Worm (Caenorhabditis elegans) whole organism, L3 larva: Measurements from ENCODE around the gene eif-1.

Experiments
- ZK546.5 ChIP-seq: sonication (generic microtip); optimal IDR thresholded peaks from 2 replicates; lab custom pipeline; 2017; ENCODE audit warnings: missing biosample characterization, missing genetic modification characterization
- ama-1 ChIP-seq: fragments of 150-350 bp; optimal IDR thresholded peaks from 2 replicates; lab custom pipeline; 2018
- ceh-16 ChIP-seq: sonication (generic microtip); optimal IDR thresholded peaks from 2 replicates; lab custom pipeline; 2017; ENCODE audit warnings: missing biosample characterization, missing genetic modification characterization
- ceh-28 ChIP-seq: fragments of 150-350 bp; optimal IDR thresholded peaks from 2 replicates; lab custom pipeline; 2014; ENCODE audit warnings: missing biosample characterization, missing genetic modification reagents, missing genetic modification characterization
- ceh-82 ChIP-seq: fragments of 150-350 bp; optimal IDR thresholded peaks from 2 replicates; lab custom pipeline; 2014; ENCODE audit warnings: missing biosample characterization, missing genetic modification characterization
- ceh-9 ChIP-seq: sonication (generic microtip); optimal IDR thresholded peaks from 2 replicates; lab custom pipeline; 2018; ENCODE audit warnings: missing biosample characterization, missing genetic modification characterization
- daf-12 ChIP-seq: fragments of 150-350 bp; optimal IDR thresholded peaks from 2 replicates; lab custom pipeline; 2014; ENCODE audit warnings: missing biosample characterization, missing genetic modification reagents, missing genetic modification characterization
- egl-27 ChIP-seq: sonication (generic microtip); optimal IDR thresholded peaks from 4 replicates; lab custom pipeline; 2017; ENCODE audit warnings: missing biosample characterization, missing genetic modification reagents, missing genetic modification characterization
- egl-5 ChIP-seq: fragments of 150-350 bp; optimal IDR thresholded peaks from 2 replicates; lab custom pipeline; 2017; ENCODE audit warnings: missing biosample characterization, missing genetic modification reagents, missing genetic modification characterization, inconsistent platforms
- elt-1 ChIP-seq: fragments of 150-350 bp; optimal IDR thresholded peaks from 2 replicates; lab custom pipeline; 2014; ENCODE audit warnings: missing biosample characterization, missing genetic modification characterization
- elt-2 ChIP-seq: sonication (generic microtip); optimal IDR thresholded peaks from 2 replicates; lab custom pipeline; 2016; ENCODE audit warnings: missing genetic modification reagents, mild to moderate bottlenecking, missing genetic modification characterization, missing compliant biosample characterization
- elt-3 ChIP-seq, 3 experiments: fragments of 150-350 bp in 1 of 3; sonication (generic microtip) in 2 of 3; optimal IDR thresholded peaks; 2 replicates in 2 of 3; 4 replicates in 1 of 3; lab custom pipeline; 2014 to 2017; ENCODE audit warnings: missing biosample characterization in 3 of 3, missing genetic modification characterization in 3 of 3
- eor-1 ChIP-seq, 2 experiments: fragments of 150-350 bp; optimal IDR thresholded peaks; 2 replicates each; lab custom pipeline; 2014 to 2018; ENCODE audit warnings: missing biosample characterization in 2 of 2, missing genetic modification characterization in 2 of 2
- fkh-10 ChIP-seq: sonication (generic microtip); optimal IDR thresholded peaks from 2 replicates; lab custom pipeline; 2017; ENCODE audit warnings: missing biosample characterization, missing genetic modification reagents, missing genetic modification characterization
- fkh-2 ChIP-seq: fragments of 150-350 bp; optimal IDR thresholded peaks from 2 replicates; lab custom pipeline; 2014; ENCODE audit warnings: missing biosample characterization, missing genetic modification reagents, missing genetic modification characterization
- jun-1 ChIP-seq: fragments of 150-350 bp; optimal IDR thresholded peaks from 2 replicates; lab custom pipeline; 2014; ENCODE audit warnings: missing biosample characterization, missing genetic modification reagents, missing genetic modification characterization
- lsy-12 ChIP-seq: sonication (generic microtip); optimal IDR thresholded peaks from 2 replicates; lab custom pipeline; 2016; ENCODE audit warnings: mild to moderate bottlenecking, missing genetic modification characterization, missing compliant biosample characterization
- mml-1 ChIP-seq: fragments of 150-350 bp; sonication (generic microtip); optimal IDR thresholded peaks from 3 replicates; lab custom pipeline; 2014; ENCODE audit warnings: missing biosample characterization, missing genetic modification characterization
- nfya-1 ChIP-seq: sonication (generic microtip); optimal IDR thresholded peaks from 2 replicates; lab custom pipeline; 2017; ENCODE audit warnings: missing genetic modification characterization, mild to moderate bottlenecking, missing compliant biosample characterization, antibody characterized with exemption, moderate library complexity; ENCODE audit not compliant: insufficient read depth
- nhr-12 ChIP-seq: fragments of 150-350 bp; optimal IDR thresholded peaks from 2 replicates; lab custom pipeline; 2014; ENCODE audit warnings: missing biosample characterization, missing genetic modification characterization
- nhr-23 ChIP-seq: fragments of 150-350 bp; optimal IDR thresholded peaks from 2 replicates; lab custom pipeline; 2014; ENCODE audit warnings: missing biosample characterization, missing genetic modification reagents, missing genetic modification characterization
- nhr-237 ChIP-seq: fragments of 150-350 bp; optimal IDR thresholded peaks from 2 replicates; lab custom pipeline; 2014; ENCODE audit warnings: missing biosample characterization, missing genetic modification characterization
- nhr-25 ChIP-seq: sonication (generic microtip); optimal IDR thresholded peaks from 2 replicates; lab custom pipeline; 2017; ENCODE audit warnings: missing biosample characterization, missing genetic modification characterization
- nhr-28 ChIP-seq: fragments of 150-350 bp; optimal IDR thresholded peaks from 2 replicates; lab custom pipeline; 2014; ENCODE audit warnings: missing biosample characterization, missing genetic modification characterization
- nhr-43 ChIP-seq: sonication (generic microtip); optimal IDR thresholded peaks from 2 replicates; lab custom pipeline; 2016; ENCODE audit warnings: mild to moderate bottlenecking, missing genetic modification characterization, missing compliant biosample characterization; ENCODE audit not compliant: poor library complexity, severe bottlenecking
- nhr-67 ChIP-seq: fragments of 150-350 bp; optimal IDR thresholded peaks from 2 replicates; lab custom pipeline; 2014; ENCODE audit warnings: missing biosample characterization, missing genetic modification characterization
- nhr-77 ChIP-seq: fragments of 150-350 bp; optimal IDR thresholded peaks from 2 replicates; lab custom pipeline; 2014; ENCODE audit warnings: missing biosample characterization, missing genetic modification characterization
- pqm-1 ChIP-seq: fragments of 150-350 bp; optimal IDR thresholded peaks from 2 replicates; lab custom pipeline; 2017; ENCODE audit warnings: missing biosample characterization, missing genetic modification characterization, inconsistent platforms
- sea-2 ChIP-seq: fragments of 150-350 bp; sonication (generic microtip); optimal IDR thresholded peaks from 4 replicates; lab custom pipeline; 2014; ENCODE audit warnings: missing biosample characterization, missing genetic modification reagents, missing genetic modification characterization
- skn-1 ChIP-seq: fragments of 150-350 bp; optimal IDR thresholded peaks from 2 replicates; lab custom pipeline; 2014; ENCODE audit warnings: missing biosample characterization, missing genetic modification characterization
- tbx-2 ChIP-seq: sonication (generic microtip); optimal IDR thresholded peaks from 2 replicates; lab custom pipeline; 2016; ENCODE audit warnings: mild to moderate bottlenecking, missing genetic modification characterization, missing compliant biosample characterization
- unc-39 ChIP-seq: sonication (generic microtip); optimal IDR thresholded peaks from 4 replicates; lab custom pipeline; 2017; ENCODE audit warnings: missing biosample characterization, missing genetic modification characterization
- unc-62 ChIP-seq: fragments of 150-350 bp; sonication (generic microtip); optimal IDR thresholded peaks from 4 replicates; lab custom pipeline; 2014; ENCODE audit warnings: missing biosample characterization, missing genetic modification reagents, missing genetic modification characterization
- zag-1 ChIP-seq: fragments of 150-350 bp; optimal IDR thresholded peaks from 2 replicates; lab custom pipeline; 2014; ENCODE audit warnings: missing biosample characterization, missing genetic modification characterization
- ztf-11 ChIP-seq: fragments of 150-350 bp; optimal IDR thresholded peaks from 2 replicates; lab custom pipeline; 2014; ENCODE audit warnings: missing biosample characterization, missing genetic modification characterization
- ztf-4 ChIP-seq: fragments of 150-350 bp; optimal IDR thresholded peaks from 2 replicates; lab custom pipeline; 2014; ENCODE audit warnings: missing biosample characterization, missing genetic modification characterization

eif-1 gene

ce11 chrII:5014399-5014798 lies 21.0 kb upstream of the eif-1 start, which contains the start of gene F59A6.2:
Gene F59A6.2, plus strand, starts transcription at chrII:5014699.
- TF ChIP-seq ceh-82 (tag; lab: Kevin White, UChicago), result no peak
- TF ChIP-seq ztf-4 (tag; lab: Kevin White, UChicago), result no peak
- no peak for TF ChIP-seq nhr-237 (tag; lab: Kevin White, UChicago)
- no peak for TF ChIP-seq unc-39 (tag; lab: Kevin White, UChicago)
- no peak for TF ChIP-seq skn-1 (tag; lab: Kevin White, UChicago)
- TF ChIP-seq egl-27, result no peak
- TF ChIP-seq fkh-2 (tag; lab: Kevin White, UChicago), result no peak

ce11 chrII:5011978-5012377 lies 18.6 kb upstream of the eif-1 start, which contains the start of gene F59A6.12:
Gene F59A6.12, minus strand, starts transcription at chrII:5012078.
- TF ChIP-seq ceh-28 (tag; lab: Kevin White, UChicago) (no peak), nhr-43 (tag; lab: Kevin White, UChicago) (no peak), nhr-77 (tag; lab: Kevin White, UChicago) (no peak), eor-1 (tag; optimal IDR thresholded peaks at IDR 0.05; lab: Kevin White, UChicago) (no peak), nhr-25 (tag; lab: Kevin White, UChicago) (no peak), elt-2 (tag; lab: Kevin White, UChicago) (no peak)

- TF ChIP-seq nhr-237 (tag; lab: Kevin White, UChicago) (no peak), skn-1 (tag; lab: Kevin White, UChicago) (no peak), egl-5 (tag; lab: Kevin White, UChicago) (no peak), tbx-2 (tag; lab: Kevin White, UChicago) (no peak), pqm-1 (no peak), lsy-12 (tag; lab: Kevin White, UChicago) (no peak), nhr-28 (tag; lab: Kevin White, UChicago) (no peak), fkh-10 (GFP tag; lab: Kevin White, UChicago) (no peak), zag-1 (tag; lab: Kevin White, UChicago) (no peak), jun-1 (no peak), nhr-25 (tag; lab: Kevin White, UChicago) (no peak), elt-3 (tag; optimal IDR thresholded peaks at IDR 0.05; lab: Kevin White, UChicago) (no peak), unc-62 (no peak), mml-1 (tag; lab: Kevin White, UChicago) (no peak), fkh-2 (tag; lab: Kevin White, UChicago) (no peak), elt-2 (tag; lab: Kevin White, UChicago) (no peak), ama-1 (lab: Kevin White, UChicago) (no peak), nhr-43 (tag; lab: Kevin White, UChicago) (no peak)
- TF ChIP-seq, all 47 proteins: peak for 0
Measured at ce11 chrII:5008033-5008432, 14.7 kb upstream of the eif-1 start, which contains the start of gene F59A6.3. Gene F59A6.3, plus strand, starts transcription at chrII:5008333.

- TF ChIP-seq nhr-67 (tag; lab: Kevin White, UChicago), result no peak
- no peak for TF ChIP-seq sea-2
- TF ChIP-seq nhr-43 (tag; lab: Kevin White, UChicago), result no peak
- TF ChIP-seq unc-39 (tag; lab: Kevin White, UChicago), result no peak
- TF ChIP-seq ZK546.5 (tag; lab: Kevin White, UChicago), result no peak
- no peak for TF ChIP-seq ceh-16 (tag; lab: Kevin White, UChicago)
- TF ChIP-seq ztf-11 (tag; lab: Kevin White, UChicago), result no peak
- TF ChIP-seq, all 47 proteins: peak for 0
Measured at ce11 chrII:5004781-5005180, 11.4 kb upstream of the eif-1 start, which contains the start of gene F59A6.4. Gene F59A6.4, plus strand, starts transcription at chrII:5005081.

- TF ChIP-seq nhr-67 (tag; lab: Kevin White, UChicago) (no peak), elt-2 (tag; lab: Kevin White, UChicago) (no peak), unc-62 (no peak), nfya-1 (tag; lab: Kevin White, UChicago) (no peak), daf-12 (tag; lab: Kevin White, UChicago) (no peak), zag-1 (tag; lab: Kevin White, UChicago) (no peak), nhr-23 (tag; lab: Kevin White, UChicago) (no peak), eor-1 (tag; optimal IDR thresholded peaks at IDR 0.05; lab: Kevin White, UChicago) (no peak), nhr-12 (tag; lab: Kevin White, UChicago) (no peak), jun-1 (no peak), fkh-10 (GFP tag; lab: Kevin White, UChicago) (no peak), elt-1 (tag; lab: Kevin White, UChicago) (no peak), ztf-4 (tag; lab: Kevin White, UChicago) (no peak), lsy-12 (tag; lab: Kevin White, UChicago) (no peak), ceh-9 (tag; lab: Kevin White, UChicago) (no peak), fkh-2 (tag; lab: Kevin White, UChicago) (no peak), mml-1 (tag; lab: Kevin White, UChicago) (no peak)
Measured at ce11 chrII:5003660-5004059, 10.3 kb upstream of the eif-1 start, which contains the start of gene F59A6.10. Gene F59A6.10, plus strand, starts transcription at chrII:5003960.
